Worm (Caenorhabditis elegans) whole organism, L1 larva: Measurements from ENCODE around the gene C01G5.5.

Experiments used
- C04F5.9 ChIP-seq: sonication (generic microtip); optimal IDR thresholded peaks from 2 replicates; lab custom pipeline; 2016; ENCODE audit warnings: missing genetic modification characterization, missing compliant biosample characterization
- F16B12.6 ChIP-seq: fragments of 150-350 bp; optimal IDR thresholded peaks from 2 replicates; lab custom pipeline; 2014; ENCODE audit warnings: missing biosample characterization, missing genetic modification characterization
- aly-2 ChIP-seq: fragments of 150-350 bp; optimal IDR thresholded peaks from 2 replicates; lab custom pipeline; 2014; ENCODE audit warnings: missing biosample characterization, missing genetic modification characterization
- ama-1 ChIP-seq: fragments of 150-350 bp; optimal IDR thresholded peaks from 2 replicates; lab custom pipeline; 2014
- blmp-1 ChIP-seq: fragments of 150-350 bp; optimal IDR thresholded peaks from 2 replicates; lab custom pipeline; 2014; ENCODE audit warnings: missing biosample characterization, missing genetic modification characterization
- ceh-8 ChIP-seq: fragments of 200-800 bp; sonication (Bioruptor generic); optimal IDR thresholded peaks from 2 replicates; lab custom pipeline; 2018; ENCODE audit warnings: mild to moderate bottlenecking, missing genetic modification characterization, moderate library complexity, missing compliant biosample characterization
- ceh-88 ChIP-seq: fragments of 200-800 bp; sonication (Bioruptor generic); IDR thresholded peaks from 2 replicates; pipeline ENCODE4 v1.3.6; 2022; ENCODE audit warnings: missing genetic modification characterization, missing compliant biosample characterization
- ceh-90 ChIP-seq: sonication (generic microtip); optimal IDR thresholded peaks from 2 replicates; lab custom pipeline; 2016; ENCODE audit warnings: missing genetic modification characterization, missing compliant biosample characterization
- ces-1 ChIP-seq: fragments of 150-350 bp; optimal IDR thresholded peaks from 2 replicates; lab custom pipeline; 2014; ENCODE audit warnings: missing biosample characterization, missing genetic modification reagents, missing genetic modification characterization
- dsc-1 ChIP-seq: sonication (generic microtip); optimal IDR thresholded peaks from 2 replicates; lab custom pipeline; 2016; ENCODE audit warnings: mild to moderate bottlenecking, missing genetic modification characterization, missing compliant biosample characterization
- efl-3 ChIP-seq: fragments of 200-800 bp; sonication (Bioruptor generic); optimal IDR thresholded peaks from 2 replicates; lab custom pipeline; 2018; ENCODE audit warnings: mild to moderate bottlenecking, missing genetic modification characterization, missing compliant biosample characterization
- egl-13 ChIP-seq: sonication (generic microtip); optimal IDR thresholded peaks from 2 replicates; lab custom pipeline; 2016; ENCODE audit warnings: missing genotype, missing genetic modification reagents, missing genetic modification characterization, missing compliant biosample characterization
- egl-27 ChIP-seq, 2 experiments: fragments of 150-350 bp in 1 of 2; sonication (generic microtip); optimal IDR thresholded peaks; 3 replicates each; lab custom pipeline; 2017 to 2018; ENCODE audit warnings: missing biosample characterization in 2 of 2, missing genetic modification characterization in 2 of 2, missing genetic modification reagents in 2 of 2
- fkh-4 ChIP-seq: sonication (generic microtip); optimal IDR thresholded peaks from 2 replicates; lab custom pipeline; 2016; ENCODE audit warnings: missing compliant biosample characterization, missing genetic modification characterization, borderline replicate concordance
- fos-1 ChIP-seq: fragments of 150-350 bp; optimal IDR thresholded peaks from 2 replicates; lab custom pipeline; 2014; ENCODE audit warnings: missing biosample characterization, missing genetic modification characterization
- hpl-2 ChIP-seq: fragments of 150-350 bp; optimal IDR thresholded peaks from 2 replicates; lab custom pipeline; 2014; ENCODE audit warnings: missing biosample characterization, missing genetic modification reagents, missing genetic modification characterization
- irx-1 ChIP-seq: sonication (generic microtip); optimal IDR thresholded peaks from 2 replicates; lab custom pipeline; 2016; ENCODE audit warnings: missing genetic modification characterization, missing compliant biosample characterization
- jun-1 ChIP-seq: fragments of 150-350 bp; optimal IDR thresholded peaks from 2 replicates; lab custom pipeline; 2014; ENCODE audit warnings: missing biosample characterization, missing genetic modification reagents, missing genetic modification characterization
- lin-13 ChIP-seq: fragments of 150-350 bp; optimal IDR thresholded peaks from 2 replicates; lab custom pipeline; 2014; ENCODE audit warnings: missing biosample characterization, missing genetic modification reagents, missing genetic modification characterization
- lin-14 ChIP-seq: fragments of 200-800 bp; sonication (Bioruptor generic); optimal IDR thresholded peaks from 2 replicates; lab custom pipeline; 2018; ENCODE audit warnings: mild to moderate bottlenecking, missing genetic modification characterization, moderate library complexity, missing compliant biosample characterization
- lin-35 ChIP-seq, 2 experiments: fragments of 150-350 bp; optimal IDR thresholded peaks; 2 replicates each; lab custom pipeline; 2014; ENCODE audit warnings: missing biosample characterization in 2 of 2, missing genetic modification characterization in 2 of 2, missing genetic modification reagents in 2 of 2
- lsy-2 ChIP-seq, 2 experiments: fragments of 150-350 bp; optimal IDR thresholded peaks; 2 replicates each; lab custom pipeline; 2014; ENCODE audit warnings: missing biosample characterization in 2 of 2, missing genetic modification characterization in 2 of 2
- mab-9 ChIP-seq: fragments of 200-800 bp; sonication (Bioruptor generic); IDR thresholded peaks from 2 replicates; pipeline ENCODE4 v1.3.6; 2022; ENCODE audit warnings: missing genetic modification reagents, missing genetic modification characterization, missing compliant biosample characterization
- mdl-1 ChIP-seq, 2 experiments: fragments of 150-350 bp; optimal IDR thresholded peaks; 2 replicates each; lab custom pipeline; 2014 to 2017; ENCODE audit warnings: missing biosample characterization in 2 of 2, missing genetic modification characterization in 2 of 2, inconsistent platforms in 1 of 2
- mep-1 ChIP-seq: fragments of 150-350 bp; optimal IDR thresholded peaks from 2 replicates; lab custom pipeline; 2014; ENCODE audit warnings: missing biosample characterization, missing genetic modification characterization
- nhr-19 ChIP-seq: fragments of 200-800 bp; sonication (Bioruptor generic); conservative IDR thresholded peaks from 2 replicates; pipeline ENCODE4 v1.3.6; 2022; ENCODE audit warnings: missing genetic modification characterization, missing compliant biosample characterization
- nhr-20 ChIP-seq: sonication (generic microtip); optimal IDR thresholded peaks from 2 replicates; lab custom pipeline; 2016; ENCODE audit warnings: mild to moderate bottlenecking, missing genetic modification characterization, missing compliant biosample characterization
- nhr-28 ChIP-seq: fragments of 150-350 bp; optimal IDR thresholded peaks from 2 replicates; lab custom pipeline; 2014; ENCODE audit warnings: missing biosample characterization, missing genetic modification characterization
- nhr-76 ChIP-seq: sonication (generic microtip); optimal IDR thresholded peaks from 2 replicates; lab custom pipeline; 2017; ENCODE audit warnings: missing biosample characterization, missing genetic modification characterization
- nhr-85 ChIP-seq: sonication (generic microtip); peaks from one replicate; lab custom pipeline; 2016; ENCODE audit warnings: missing genetic modification characterization, inconsistent platforms, missing compliant biosample characterization
- nhr-90 ChIP-seq: sonication (generic microtip); optimal IDR thresholded peaks from 2 replicates; lab custom pipeline; 2016; ENCODE audit warnings: mild to moderate bottlenecking, missing genetic modification characterization, missing compliant biosample characterization; ENCODE audit not compliant: poor library complexity
- pag-3 ChIP-seq: sonication (generic microtip); optimal IDR thresholded peaks from 2 replicates; lab custom pipeline; 2017; ENCODE audit warnings: missing genetic modification characterization, mild to moderate bottlenecking, missing compliant biosample characterization, antibody characterized with exemption, borderline replicate concordance; ENCODE audit not compliant: insufficient read depth
- rnt-1 ChIP-seq: sonication (generic microtip); optimal IDR thresholded peaks from 2 replicates; lab custom pipeline; 2016; ENCODE audit warnings: mild to moderate bottlenecking, missing genetic modification characterization, moderate library complexity, missing compliant biosample characterization
- snpc-4 ChIP-seq: fragments of 150-350 bp; optimal IDR thresholded peaks from 2 replicates; lab custom pipeline; 2014; ENCODE audit warnings: missing biosample characterization, missing genetic modification characterization
- snu-23 ChIP-seq: sonication (generic microtip); optimal IDR thresholded peaks from 2 replicates; lab custom pipeline; 2016; ENCODE audit warnings: missing genetic modification characterization, missing compliant biosample characterization
- sptf-1 ChIP-seq: fragments of 150-350 bp; optimal IDR thresholded peaks from 2 replicates; lab custom pipeline; 2014; ENCODE audit warnings: missing biosample characterization, missing genetic modification characterization
- swsn-7 ChIP-seq: sonication (generic microtip); optimal IDR thresholded peaks from 2 replicates; lab custom pipeline; 2016; ENCODE audit warnings: missing genetic modification characterization, missing compliant biosample characterization
- tlp-1 ChIP-seq: fragments of 150-350 bp; optimal IDR thresholded peaks from 2 replicates; lab custom pipeline; 2014; ENCODE audit warnings: missing biosample characterization, missing genetic modification characterization
- unc-130 ChIP-seq: fragments of 150-350 bp; optimal IDR thresholded peaks from 2 replicates; lab custom pipeline; 2017; ENCODE audit warnings: missing biosample characterization, missing genetic modification characterization, inconsistent platforms
- zip-4 ChIP-seq: fragments of 200-800 bp; sonication (Bioruptor generic); optimal IDR thresholded peaks from 2 replicates; lab custom pipeline; 2018; ENCODE audit warnings: mild to moderate bottlenecking, missing genetic modification characterization, moderate library complexity, missing compliant biosample characterization

C01G5.5 gene

DNA sequence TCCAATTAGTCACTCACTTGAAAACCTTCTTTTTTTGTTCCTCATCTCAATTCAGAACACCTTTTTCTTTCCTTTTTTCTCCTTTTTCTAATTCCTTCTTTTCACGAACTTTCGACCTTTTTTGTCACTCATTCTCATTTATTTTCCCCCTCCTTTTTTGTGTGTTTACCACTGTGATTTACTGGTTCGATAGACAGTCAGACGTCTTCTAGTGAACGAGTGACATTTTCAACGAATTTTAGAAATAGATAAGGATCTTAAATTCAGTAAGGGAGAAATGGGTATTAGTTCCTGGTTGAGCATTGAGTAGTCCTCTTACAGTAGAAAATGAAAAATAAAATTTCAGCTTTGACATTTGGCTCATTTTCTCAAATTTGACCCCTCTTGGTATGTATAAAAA, 32.5 kb upstream of the C01G5.5 start:
- TF ChIP-seq ceh-90: no peak
- peak; percentile 77 for TF ChIP-seq nhr-85
- peak; percentile 61 for TF ChIP-seq lin-14 (GFP tag; lab: Kevin White, UChicago)
- TF ChIP-seq blmp-1 (tag; lab: Kevin White, UChicago): peak; percentile 11
- no peak for TF ChIP-seq F16B12.6 (tag; lab: Kevin White, UChicago)

- TF ChIP-seq ces-1 (GFP tag; lab: Kevin White, UChicago) (no peak), tlp-1 (tag; lab: Kevin White, UChicago) (no peak), nhr-76 (no peak), nhr-28 (tag; lab: Kevin White, UChicago) (no peak), fos-1 (tag; lab: Kevin White, UChicago) (no peak), nhr-20 (tag; lab: Kevin White, UChicago) (no peak), lin-35 (GFP tag; optimal IDR thresholded peaks at IDR 0.05; lab: Kevin White, UChicago) (no peak), nhr-90 (tag; lab: Kevin White, UChicago) (no peak), mdl-1 (tag; optimal IDR thresholded peaks at IDR 0.05; lab: Kevin White, UChicago) (no peak), hpl-2 (no peak), swsn-7 (tag; lab: Kevin White, UChicago) (no peak), jun-1 (tag; lab: Kevin White, UChicago) (no peak), irx-1 (no peak), pag-3 (no peak), egl-13 (tag; lab: Kevin White, UChicago) (no peak), egl-27 (tag; optimal IDR thresholded peaks at IDR 0.05; lab: Kevin White, UChicago) (no peak), lin-13 (GFP tag; lab: Kevin White, UChicago) (no peak), aly-2 (tag; lab: Kevin White, UChicago) (no peak), zip-4 (GFP tag; lab: Kevin White, UChicago) (no peak), nhr-19 (GFP tag; lab: Robert Waterston, UW) (no peak)
Observed at ce11 chrIV:6493299-6493698, 31.1 kb upstream of the C01G5.5 start, which contains the start of gene Y73B6BL.44. Gene Y73B6BL.44, plus strand, starts transcription at chrIV:6493599.

DNA sequence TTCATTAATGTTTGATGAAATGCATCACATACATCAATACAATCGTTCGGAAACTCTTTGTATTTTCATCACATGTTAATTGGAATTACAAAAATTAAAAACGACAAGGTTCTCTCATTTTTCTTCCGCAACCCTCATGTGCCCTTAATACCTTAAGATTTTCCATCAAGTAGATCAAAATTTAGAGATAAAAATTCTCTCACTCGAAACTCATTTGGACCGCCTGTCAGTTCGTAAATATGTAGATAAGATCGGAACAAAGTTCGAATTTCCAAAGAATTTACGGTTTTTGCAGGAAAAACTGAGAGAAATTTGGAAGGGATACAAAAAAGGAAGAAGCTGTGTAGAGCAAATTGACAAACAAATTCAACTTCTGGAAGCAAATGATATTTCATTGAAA, 28.3 kb upstream of the C01G5.5 start:
- no peak for TF ChIP-seq ceh-88
- TF ChIP-seq fkh-4 (tag; lab: Kevin White, UChicago): no peak
- TF ChIP-seq mab-9: no peak
- TF ChIP-seq unc-130 (tag; lab: Kevin White, UChicago): no peak
- no peak for TF ChIP-seq lsy-2 (tag; optimal IDR thresholded peaks at IDR 0.05; lab: Kevin White, UChicago)
- TF ChIP-seq rnt-1: no peak
- TF ChIP-seq blmp-1 (tag; lab: Kevin White, UChicago): no peak
- TF ChIP-seq dsc-1 (tag; lab: Kevin White, UChicago): no peak
- no peak for TF ChIP-seq efl-3 (GFP tag; lab: Kevin White, UChicago)
- TF ChIP-seq ceh-8 (GFP tag; lab: Kevin White, UChicago): no peak
- peak; percentile 7 for TF ChIP-seq mep-1 (tag; lab: Kevin White, UChicago)
- no peak for TF ChIP-seq lin-13 (GFP tag; lab: Kevin White, UChicago)
- no peak for TF ChIP-seq C04F5.9 (tag; lab: Kevin White, UChicago)
- peak; percentile 22 for TF ChIP-seq lin-14 (GFP tag; lab: Kevin White, UChicago)
- no peak for TF ChIP-seq sptf-1 (tag; lab: Kevin White, UChicago)
- TF ChIP-seq ama-1 (lab: Kevin White, UChicago): no peak
- peak; percentile 76 for TF ChIP-seq nhr-85
- no peak for TF ChIP-seq snpc-4 (tag; lab: Kevin White, UChicago)
- no peak for TF ChIP-seq snu-23 (GFP tag; lab: Kevin White, UChicago)
